Fruit fly (Drosophila melanogaster): ENCODE results near the gene CG31528.

The CG31528 gene

dm6 chr3R:4452345-4453044 lies 36.3 kb downstream of the CG31528 start (continued):
- TF ChIP-seq scrt (GFP tag; optimal IDR thresholded peaks at IDR 0.05) (peak; percentile 79), CG10321 (GFP tag; IDR thresholded peaks at IDR 0.05) (no peak), CG15479 (GFP tag; optimal IDR thresholded peaks at IDR 0.05) (peak; percentile 83), mam (GFP tag; optimal IDR thresholded peaks at IDR 0.05) (no peak), sr (GFP tag; IDR thresholded peaks at IDR 0.05) (peak; percentile 99), CG12769 (tag; optimal IDR thresholded peaks at IDR 0.05) (peak; percentile 16), CG6813 (GFP tag; optimal IDR thresholded peaks at IDR 0.05) (peak; percentile 42), kah (GFP tag; optimal IDR thresholded peaks at IDR 0.05) (peak; percentile 9), ewg (GFP tag; optimal IDR thresholded peaks at IDR 0.05) (no peak), CG17385 (GFP tag; optimal IDR thresholded peaks at IDR 0.05) (peak; percentile 55), Fer1 (GFP tag; optimal IDR thresholded peaks at IDR 0.05) (peak; percentile 31), GATAe (GFP tag; conservative IDR thresholded peaks at IDR 0.05) (peak; percentile 74), sug (tag; optimal IDR thresholded peaks at IDR 0.05) (peak; percentile 10), ash1 (GFP tag; optimal IDR thresholded peaks at IDR 0.05) (no peak), CG32772 (GFP tag; IDR thresholded peaks at IDR 0.05) (0 out of 2 replicates have a peak, but pooled peaks have one; percentile 17), CG12071 (GFP tag; optimal IDR thresholded peaks at IDR 0.05) (peak; percentile 2), Hr78 (GFP tag; optimal IDR thresholded peaks at IDR 0.05) (peak in 1 of 2 experiments; percentile 41), gce (GFP tag; IDR thresholded peaks at IDR 0.05) (0 out of 3 replicates have a peak, but pooled peaks have one; percentile 4), so (GFP tag; IDR thresholded peaks at IDR 0.05) (0 out of 3 replicates have a peak, but pooled peaks have one; percentile 22), yki (optimal IDR thresholded peaks at IDR 0.05) (peak; percentile 96), slbo (GFP tag; IDR thresholded peaks at IDR 0.05) (0 out of 2 replicates have a peak, but pooled peaks have one; percentile 13), B-H1 (GFP tag; IDR thresholded peaks at IDR 0.05) (no peak), twi (tag; optimal IDR thresholded peaks at IDR 0.05) (peak; percentile 83), bbx (GFP tag; IDR thresholded peaks at IDR 0.05; ENCODE audit: partially characterized antibody) (peak; percentile 37; the same call in 1 of the 2 replicates), Meics (GFP tag; optimal IDR thresholded peaks at IDR 0.05) (no peak), CG6791 (GFP tag; IDR thresholded peaks at IDR 0.05; ENCODE audit: partially characterized antibody) (peak; percentile 42; the same call in 2 of the 3 replicates), CG12942 (GFP tag; optimal IDR thresholded peaks at IDR 0.05) (no peak), pros (GFP tag; optimal IDR thresholded peaks at IDR 0.05) (peak; percentile 71), CG13624 (GFP tag; optimal IDR thresholded peaks at IDR 0.05) (no peak), CG34224 (GFP tag; IDR thresholded peaks at IDR 0.05; ENCODE audit: partially characterized antibody) (peak; percentile 46; the same call in 1 of the 3 replicates), CG1832 (GFP tag; optimal IDR thresholded peaks at IDR 0.05) (peak; percentile 52), sqz (GFP tag; optimal IDR thresholded peaks at IDR 0.05) (peak; percentile 41), exex (tag; optimal IDR thresholded peaks at IDR 0.05) (peak; percentile 72), zen2 (GFP tag; IDR thresholded peaks at IDR 0.05; ENCODE audit: partially characterized antibody) (0 out of 3 replicates have a peak, but pooled peaks have one; percentile 9), Sin3A (optimal IDR thresholded peaks at IDR 0.05) (no peak), Pdp1 (GFP tag; optimal IDR thresholded peaks at IDR 0.05) (peak in 1 of 2 experiments; percentile 99), hbn (GFP tag; IDR thresholded peaks at IDR 0.05; ENCODE audit: partially characterized antibody) (0 out of 2 replicates have a peak, but pooled peaks have one; percentile 17), CG9437 (GFP tag; optimal IDR thresholded peaks at IDR 0.05) (peak; percentile 66), crol (GFP tag; IDR thresholded peaks at IDR 0.05) (peak; percentile 72), CG7786 (GFP tag; optimal IDR thresholded peaks at IDR 0.05) (peak; percentile 22), Awh (GFP tag; IDR thresholded peaks at IDR 0.05) (0 out of 2 replicates have a peak, but pooled peaks have one; percentile 18), CG3163 (GFP tag; optimal IDR thresholded peaks at IDR 0.05) (peak; percentile 81), dmrt99B (tag; optimal IDR thresholded peaks at IDR 0.05) (no peak), dm (GFP tag; optimal IDR thresholded peaks at IDR 0.05) (peak; percentile 29), oc (tag; optimal IDR thresholded peaks at IDR 0.05) (peak; percentile 20), cwo (GFP tag; optimal IDR thresholded peaks at IDR 0.05) (peak; percentile 16), Asciz (GFP tag; optimal IDR thresholded peaks at IDR 0.05) (peak; percentile 4)
